Fruit fly (Drosophila melanogaster) whole organism, embryonic: Measurements from ENCODE around the gene Fife.

Experiments used
- Awh ChIP-seq: fragments of 200-800 bp; sonication (Bioruptor generic); IDR thresholded peaks from 2 replicates; pipeline ENCODE4, ENCODE4 v1.3.6; 2022; ENCODE audit warnings: missing biosample characterization, missing genetic modification characterization
- Bdp1 ChIP-seq: fragments of 200-800 bp; sonication (Bioruptor generic); optimal IDR thresholded peaks from 3 replicates; lab custom pipeline; 2016; ENCODE audit warnings: missing biosample characterization, missing genetic modification characterization
- CG1024 ChIP-seq: fragments of 200-800 bp; sonication (Bioruptor generic); IDR thresholded peaks from 2 replicates; pipeline ENCODE4 v1.3.6; 2022; ENCODE audit warnings: missing biosample characterization, missing genetic modification characterization
- CG10274 ChIP-seq: fragments of 200-800 bp; sonication (Bioruptor generic); optimal IDR thresholded peaks from 3 replicates; lab custom pipeline; 2017; ENCODE audit warnings: missing biosample characterization, mild to moderate bottlenecking, missing genetic modification characterization
- CG10565 ChIP-seq: fragments of 200-800 bp; sonication (Bioruptor generic); optimal IDR thresholded peaks from 3 replicates; lab custom pipeline; 2016; ENCODE audit warnings: missing biosample characterization, mild to moderate bottlenecking, missing genetic modification characterization
- CG10979 ChIP-seq: fragments of 200-800 bp; sonication (Bioruptor generic); optimal IDR thresholded peaks from 2 replicates; lab custom pipeline; 2018; ENCODE audit warnings: missing biosample characterization, mild to moderate bottlenecking, missing genetic modification characterization, moderate library complexity
- CG12236 ChIP-seq: fragments of 200-800 bp; sonication (Bioruptor generic); optimal IDR thresholded peaks from 2 replicates; lab custom pipeline; 2016; ENCODE audit warnings: missing biosample characterization, missing genetic modification characterization
- CG12942 ChIP-seq: fragments of 200-800 bp; sonication (Bioruptor generic); optimal IDR thresholded peaks from 3 replicates; lab custom pipeline; 2016; ENCODE audit warnings: missing biosample characterization, missing genetic modification characterization
- CG14014 ChIP-seq: fragments of 200-800 bp; sonication (Bioruptor generic); IDR thresholded peaks from 2 replicates; pipeline ENCODE4 v1.3.6; 2022; ENCODE audit warnings: missing biosample characterization, missing genetic modification characterization
- CG14965 ChIP-seq: fragments of 200-800 bp; sonication (Bioruptor generic); optimal IDR thresholded peaks from 2 replicates; lab custom pipeline; 2016; ENCODE audit warnings: missing biosample characterization, missing genetic modification characterization, borderline replicate concordance
- CG15269 ChIP-seq: fragments of 200-800 bp; sonication (Bioruptor generic); optimal IDR thresholded peaks from 2 replicates; lab custom pipeline; 2018; ENCODE audit warnings: missing biosample characterization, mild to moderate bottlenecking, missing genetic modification characterization, moderate library complexity
- CG1602 ChIP-seq: fragments of 200-800 bp; sonication (Bioruptor generic); optimal IDR thresholded peaks from 3 replicates; lab custom pipeline; 2016; ENCODE audit warnings: missing biosample characterization, missing genetic modification characterization
- CG17328 ChIP-seq: fragments of 200-800 bp; sonication (Bioruptor generic); IDR thresholded peaks from 2 replicates; pipeline ENCODE4 v1.3.6; 2022; ENCODE audit warnings: missing biosample characterization, missing genetic modification characterization
- CG2199 ChIP-seq: fragments of 200-800 bp; sonication (Bioruptor generic); IDR thresholded peaks from 3 replicates; pipeline ENCODE4 v1.3.6; 2022; ENCODE audit warnings: missing biosample characterization, missing genetic modification characterization
- CG2889 ChIP-seq: fragments of 200-800 bp; sonication (Bioruptor generic); IDR thresholded peaks from 3 replicates; pipeline ENCODE4 v1.3.6; 2022; ENCODE audit warnings: missing biosample characterization, missing genetic modification characterization
- CG3065 ChIP-seq: fragments of 200-800 bp; sonication (Bioruptor generic); optimal IDR thresholded peaks from 2 replicates; lab custom pipeline; 2016; ENCODE audit warnings: missing biosample characterization, missing genetic modification characterization
- CG32532 ChIP-seq: fragments of 200-800 bp; sonication (Bioruptor generic); IDR thresholded peaks from 2 replicates; pipeline ENCODE4 v1.3.6; 2022; ENCODE audit warnings: missing biosample characterization, missing genetic modification characterization
- CG33557 ChIP-seq: fragments of 200-800 bp; sonication (Bioruptor generic); optimal IDR thresholded peaks from 2 replicates; lab custom pipeline; 2019; ENCODE audit warnings: missing biosample characterization, mild to moderate bottlenecking, missing genetic modification characterization, moderate library complexity
- CG6175 ChIP-seq: fragments of 200-800 bp; sonication (Bioruptor generic); IDR thresholded peaks from 3 replicates; pipeline ENCODE4 v1.3.6; 2022; ENCODE audit warnings: missing biosample characterization, missing genetic modification characterization
- CG6683 ChIP-seq: fragments of 200-800 bp; sonication (Bioruptor generic); optimal IDR thresholded peaks from 2 replicates; lab custom pipeline; 2017; ENCODE audit warnings: missing biosample characterization, mild to moderate bottlenecking, missing genetic modification characterization, missing genetic modification reagents
- CG6813 ChIP-seq: fragments of 200-800 bp; sonication (Bioruptor generic); optimal IDR thresholded peaks from 2 replicates; lab custom pipeline; 2017; ENCODE audit warnings: missing biosample characterization, missing genetic modification characterization, mild to moderate bottlenecking, moderate library complexity, missing genetic modification reagents
- CG7556 ChIP-seq: fragments of 200-800 bp; sonication (Bioruptor generic); optimal IDR thresholded peaks from 2 replicates; lab custom pipeline; 2017; ENCODE audit warnings: missing biosample characterization, mild to moderate bottlenecking, missing genetic modification characterization
- CG8089 ChIP-seq: fragments of 200-800 bp; sonication (Bioruptor generic); optimal IDR thresholded peaks from 3 replicates; lab custom pipeline; 2016; ENCODE audit warnings: missing biosample characterization, missing genetic modification characterization
- CG8290 ChIP-seq, 3 experiments: fragments of 200-800 bp; sonication (Bioruptor generic); optimal IDR thresholded peaks; 2 replicates each; lab custom pipeline; 2016 to 2019; ENCODE audit warnings: missing biosample characterization in 3 of 3, missing genetic modification characterization in 3 of 3, mild to moderate bottlenecking in 2 of 3, moderate library complexity in 1 of 3
- CG8388 ChIP-seq: fragments of 200-800 bp; sonication (Bioruptor generic); optimal IDR thresholded peaks from 2 replicates; lab custom pipeline; 2019; ENCODE audit warnings: missing biosample characterization, mild to moderate bottlenecking, missing genetic modification characterization, moderate library complexity
- D19B ChIP-seq: fragments of 200-800 bp; sonication (Bioruptor generic); optimal IDR thresholded peaks from 2 replicates; lab custom pipeline; 2017; ENCODE audit warnings: missing biosample characterization, mild to moderate bottlenecking, missing genetic modification characterization
- Fer1 ChIP-seq: fragments of 200-800 bp; sonication (Bioruptor generic); optimal IDR thresholded peaks from 2 replicates; lab custom pipeline; 2017; ENCODE audit warnings: missing biosample characterization, mild to moderate bottlenecking, missing genetic modification characterization
- H2.0 ChIP-seq: fragments of 200-800 bp; sonication (Bioruptor generic); IDR thresholded peaks from 2 replicates; pipeline ENCODE4 v1.3.6; 2022; ENCODE audit warnings: missing biosample characterization, missing genetic modification characterization
- HLH54F ChIP-seq: fragments of 200-800 bp; sonication (Bioruptor generic); optimal IDR thresholded peaks from 3 replicates; lab custom pipeline; 2016; ENCODE audit warnings: missing biosample characterization, missing genetic modification characterization
- Hmr ChIP-seq: fragments of 200-800 bp; sonication (Bioruptor generic); optimal IDR thresholded peaks from 3 replicates; lab custom pipeline; 2017; ENCODE audit warnings: mild to moderate bottlenecking, missing biosample characterization, missing genetic modification reagents, missing genetic modification characterization
- Hr78 ChIP-seq, 2 experiments: fragments of 200-800 bp in 1 of 2; fragments of >200 bp in 1 of 2; sonication (Bioruptor generic) in 1 of 2; optimal IDR thresholded peaks; 2 replicates each; lab custom pipeline; 2017 to 2019; ENCODE audit warnings: missing biosample characterization in 2 of 2, missing genetic modification characterization in 2 of 2, mild to moderate bottlenecking in 1 of 2, moderate library complexity in 1 of 2
- Hsf ChIP-seq: fragments of 200-800 bp; sonication (Bioruptor generic); optimal IDR thresholded peaks from 3 replicates; lab custom pipeline; 2016; ENCODE audit warnings: missing biosample characterization, missing genetic modification characterization
- MTF-1 ChIP-seq: fragments of 200-800 bp; sonication (Bioruptor generic); optimal IDR thresholded peaks from 2 replicates; lab custom pipeline; 2018; ENCODE audit warnings: missing biosample characterization, mild to moderate bottlenecking, missing genetic modification characterization, borderline replicate concordance
- Nf-YA ChIP-seq: fragments of 200-800 bp; sonication (Bioruptor generic); IDR thresholded peaks from 2 replicates; pipeline ENCODE4 v1.3.6; 2022; ENCODE audit warnings: missing biosample characterization, missing genetic modification characterization
- Scr ChIP-seq: fragments of 200-800 bp; sonication (Bioruptor generic); IDR thresholded peaks from 2 replicates; pipeline ENCODE4 v1.3.6; 2022; ENCODE audit warnings: missing biosample characterization, missing genetic modification characterization; ENCODE audit not compliant: partially characterized antibody
- Taf1 ChIP-seq: fragments of 200-800 bp; sonication (Bioruptor generic); IDR thresholded peaks from 2 replicates; pipeline ENCODE4 v1.3.6; 2022; ENCODE audit warnings: missing biosample characterization, missing genetic modification characterization
- caup ChIP-seq: fragments of 200-800 bp; sonication (Bioruptor generic); optimal IDR thresholded peaks from 3 replicates; lab custom pipeline; 2017; ENCODE audit warnings: missing biosample characterization, mild to moderate bottlenecking, missing genetic modification characterization, moderate library complexity; ENCODE audit not compliant: severe bottlenecking
- da ChIP-seq: fragments of 200-800 bp; sonication (Bioruptor generic); optimal IDR thresholded peaks from 2 replicates; lab custom pipeline; 2016; ENCODE audit warnings: missing biosample characterization, missing genetic modification characterization
- gce ChIP-seq: fragments of 200-800 bp; sonication (Bioruptor generic); IDR thresholded peaks from 3 replicates; pipeline ENCODE4 v1.3.6; 2022; ENCODE audit warnings: missing biosample characterization, missing genetic modification characterization
- hth ChIP-seq: fragments of >200 bp; optimal IDR thresholded peaks from 2 replicates; lab custom pipeline; 2017; ENCODE audit warnings: inconsistent platforms
- ind ChIP-seq: fragments of 200-800 bp; sonication (Bioruptor generic); optimal IDR thresholded peaks from 3 replicates; lab custom pipeline; 2016; ENCODE audit warnings: missing biosample characterization, missing genetic modification characterization
- otp ChIP-seq: fragments of 200-800 bp; sonication (Bioruptor generic); IDR thresholded peaks from 3 replicates; pipeline ENCODE4, ENCODE4 v1.3.6; 2022; ENCODE audit warnings: missing biosample characterization, missing genetic modification characterization
- rib ChIP-seq: fragments of 200-800 bp; sonication (Bioruptor generic); IDR thresholded peaks from 2 replicates; pipeline ENCODE4 v1.3.6; 2022; ENCODE audit warnings: missing biosample characterization, missing genetic modification characterization
- salm ChIP-seq: fragments of 200-800 bp; sonication (Bioruptor generic); optimal IDR thresholded peaks from 2 replicates; lab custom pipeline; 2018; ENCODE audit warnings: missing biosample characterization, mild to moderate bottlenecking, missing genetic modification characterization
- sens ChIP-seq: fragments of 200-800 bp; sonication (Bioruptor generic); peaks from one replicate; lab custom pipeline; 2016; ENCODE audit warnings: missing biosample characterization, missing genetic modification characterization
- sr ChIP-seq: fragments of 200-800 bp; sonication (Bioruptor generic); IDR thresholded peaks from 3 replicates; pipeline ENCODE4 v1.3.6; 2022; ENCODE audit warnings: missing biosample characterization, missing genetic modification characterization
- tup ChIP-seq: fragments of 200-800 bp; sonication (Bioruptor generic); optimal IDR thresholded peaks from 2 replicates; lab custom pipeline; 2016; ENCODE audit warnings: missing biosample characterization, mild to moderate bottlenecking, missing genetic modification characterization, moderate library complexity
- wdn ChIP-seq: fragments of 200-800 bp; sonication (Bioruptor generic); IDR thresholded peaks from 2 replicates; pipeline ENCODE4 v1.3.6; 2022; ENCODE audit warnings: missing biosample characterization, missing genetic modification characterization
- wek ChIP-seq: fragments of 200-800 bp; sonication (Bioruptor generic); optimal IDR thresholded peaks from 3 replicates; lab custom pipeline; 2018; ENCODE audit warnings: missing biosample characterization, mild to moderate bottlenecking, missing genetic modification characterization, moderate library complexity
- z ChIP-seq: fragments of 200-800 bp; sonication (Bioruptor generic); IDR thresholded peaks from 3 replicates; pipeline ENCODE4 v1.3.6; 2022; ENCODE audit warnings: missing biosample characterization, missing genetic modification characterization

Fife gene

DNA sequence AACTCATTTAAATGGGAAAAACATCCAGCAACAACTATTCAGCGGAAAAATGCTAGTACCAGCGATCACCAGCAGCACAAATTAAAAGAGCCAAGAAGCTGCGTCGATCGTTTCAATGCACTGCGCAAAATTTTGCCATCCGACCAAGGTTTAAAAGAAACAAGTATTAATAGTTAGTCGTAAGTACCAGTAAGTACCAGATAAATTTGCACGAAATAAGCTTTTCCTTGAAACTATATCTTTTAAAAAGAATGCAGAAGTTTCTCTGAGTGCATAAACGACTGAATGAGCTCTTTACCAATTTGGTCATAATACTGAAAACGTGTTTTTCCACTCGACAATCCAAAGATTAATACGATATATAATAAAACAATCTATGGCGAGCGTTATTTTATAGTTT is 21.7 kb upstream of the Fife start (continued):
- TF ChIP-seq CG17328 (GFP tag; lab: Robert Waterston, UW) (peak; percentile 71), CG3065 (GFP tag; lab: Kevin White, UChicago) (no peak), CG10565 (GFP tag; lab: Kevin White, UChicago) (no peak), CG6813 (GFP tag; lab: Kevin White, UChicago) (peak; percentile 25), CG14965 (GFP tag; lab: Kevin White, UChicago) (no peak), Bdp1 (GFP tag; lab: Kevin White, UChicago) (peak; percentile 27), CG6683 (GFP tag; lab: Kevin White, UChicago) (peak; percentile 17), CG15269 (tag; lab: Kevin White, UChicago) (peak; percentile 77), salm (tag; lab: Kevin White, UChicago) (no peak), Awh (peak; percentile 71; the same call in 1 of the 2 replicates), Fer1 (GFP tag; lab: Kevin White, UChicago) (peak; percentile 61), CG12942 (GFP tag; lab: Kevin White, UChicago) (peak; percentile 53), sr (GFP tag; lab: Robert Waterston, UW) (peak; percentile 34; the same call in 1 of the 3 replicates), CG14014 (GFP tag; lab: Robert Waterston, UW) (peak; percentile 75), D19B (GFP tag; lab: Kevin White, UChicago) (peak; percentile 15), da (GFP tag; lab: Kevin White, UChicago) (no peak), CG32532 (GFP tag; lab: Robert Waterston, UW) (peak; percentile 86), otp (GFP tag; lab: Robert Waterston, UW) (peak; percentile 70; the same call in 2 of the 3 replicates), Scr (GFP tag; lab: Robert Waterston, UW) (no peak), CG2889 (GFP tag; lab: Robert Waterston, UW) (peak; percentile 61; the same call in 2 of the 3 replicates), Hsf (peak; percentile 81), CG10274 (GFP tag; lab: Kevin White, UChicago) (peak; percentile 35), rib (0 out of 2 replicates have a peak, but pooled peaks have one; percentile 22), caup (GFP tag; lab: Kevin White, UChicago) (peak; percentile 72), Hmr (GFP tag; lab: Kevin White, UChicago) (peak; percentile 66), CG8388 (GFP tag; lab: Kevin White, UChicago) (peak; percentile 28), hth (lab: Kevin White, UChicago) (no peak), CG6175 (GFP tag; lab: Robert Waterston, UW) (peak; percentile 37; the same call in 1 of the 3 replicates), HLH54F (GFP tag; lab: Kevin White, UChicago) (peak; percentile 69), CG2199 (no peak), wek (GFP tag; lab: Kevin White, UChicago) (no peak), CG8089 (GFP tag; lab: Kevin White, UChicago) (peak; percentile 36), CG10979 (tag; lab: Kevin White, UChicago) (peak; percentile 56), tup (GFP tag; lab: Kevin White, UChicago) (no peak), Nf-YA (GFP tag; lab: Robert Waterston, UW) (peak; percentile 63), sens (peak; percentile 93), CG7556 (GFP tag; lab: Kevin White, UChicago) (peak; percentile 53), Taf1 (peak; percentile 38; the same call in 1 of the 2 replicates), Hr78 (GFP tag; optimal IDR thresholded peaks at IDR 0.05; lab: Kevin White, UChicago) (no peak), gce (0 out of 3 replicates have a peak, but pooled peaks have one; percentile 10), z (GFP tag; lab: Robert Waterston, UW) (peak; percentile 21; the same call in 1 of the 3 replicates), CG1602 (GFP tag; lab: Kevin White, UChicago) (peak; percentile 58), CG1024 (GFP tag; lab: Robert Waterston, UW) (0 out of 2 replicates have a peak, but pooled peaks have one; percentile 13), H2.0 (GFP tag; lab: Robert Waterston, UW) (peak; percentile 60), CG33557 (no peak), wdn (GFP tag; lab: Robert Waterston, UW) (0 out of 2 replicates have a peak, but pooled peaks have one; percentile 59), MTF-1 (GFP tag; lab: Kevin White, UChicago) (no peak), CG8290 (GFP tag; optimal IDR thresholded peaks at IDR 0.05; lab: Kevin White, UChicago) (no peak), CG8290 (tag; optimal IDR thresholded peaks at IDR 0.05; lab: Kevin White, UChicago) (peak in 1 of 2 experiments; percentile 75), CG12236 (no peak), ind (GFP tag; lab: Kevin White, UChicago) (peak; percentile 75)
